Worm (Caenorhabditis elegans) whole organism, L2 larva: ENCODE results near the gene dnj-20.

ENCODE experiments used
- blmp-1 ChIP-seq: sonication (generic microtip); optimal IDR thresholded peaks from 2 replicates; lab custom pipeline; 2017; ENCODE audit warnings: missing genetic modification characterization, mild to moderate bottlenecking, missing compliant biosample characterization, antibody characterized with exemption, moderate library complexity; ENCODE audit not compliant: insufficient read depth
- nhr-237 ChIP-seq: fragments of 150-350 bp; optimal IDR thresholded peaks from 2 replicates; lab custom pipeline; 2014; ENCODE audit warnings: missing biosample characterization, missing genetic modification characterization
- unc-39 ChIP-seq: fragments of 150-350 bp; optimal IDR thresholded peaks from 2 replicates; lab custom pipeline; 2014; ENCODE audit warnings: missing biosample characterization, missing genetic modification characterization
- unc-62 ChIP-seq: fragments of 150-350 bp; optimal IDR thresholded peaks from 2 replicates; lab custom pipeline; 2014; ENCODE audit warnings: missing biosample characterization, missing genetic modification reagents, missing genetic modification characterization

DNA sequence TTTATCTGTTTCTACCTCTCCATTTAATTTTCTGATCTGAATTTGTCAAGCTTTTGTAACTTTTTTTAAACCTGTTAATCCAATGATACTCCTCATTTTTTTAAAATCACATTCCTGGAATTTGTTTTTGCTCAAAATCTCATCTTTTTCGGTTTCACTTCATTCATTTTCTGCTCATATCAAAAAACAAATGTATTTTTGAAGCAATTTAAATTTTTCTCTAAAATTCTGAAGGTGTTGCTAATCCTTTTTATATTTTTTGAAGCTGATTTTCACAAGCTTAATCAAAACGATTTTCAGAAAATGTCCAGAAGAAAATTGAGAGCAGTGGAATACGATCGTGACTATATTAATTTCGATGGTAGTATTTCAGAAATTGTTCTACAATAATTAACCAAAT, 29.1 kb downstream of the dnj-20 start, which contains the start of gene E02H1.5:
- TF ChIP-seq blmp-1 (tag; lab: Kevin White, UChicago) (no peak), nhr-237 (tag; lab: Kevin White, UChicago) (no peak), unc-62 (no peak), unc-39 (tag; lab: Kevin White, UChicago) (no peak)
